Fruit fly (Drosophila melanogaster): ENCODE data around the gene beta-Spec.

Gene beta-Spec

dm6 chrX:17698864-17699504 is 41.8 kb downstream of the beta-Spec start (continued):
- peak; percentile 59; the same call in 1 of the 2 replicates for TF ChIP-seq klu (GFP tag; IDR thresholded peaks at IDR 0.05)
- peak; percentile 75 for TF ChIP-seq tgo (GFP tag; IDR thresholded peaks at IDR 0.05)
- TF ChIP-seq CG4404 (GFP tag; IDR thresholded peaks at IDR 0.05): peak; percentile 63
- peak; percentile 83 for TF ChIP-seq dmrt11E (tag; optimal IDR thresholded peaks at IDR 0.05)
- no peak for TF ChIP-seq bigmax (GFP tag; optimal IDR thresholded peaks at IDR 0.05)
- TF ChIP-seq CG18476 (GFP tag; optimal IDR thresholded peaks at IDR 0.05): peak; percentile 85
- peak; percentile 53 for TF ChIP-seq Chrac-16 (GFP tag; optimal IDR thresholded peaks at IDR 0.05)
- TF ChIP-seq CG11093 (GFP tag; IDR thresholded peaks at IDR 0.05): peak; percentile 74; the same call in 2 of the 3 replicates
- peak in 1 of 3 experiments; percentile 87 for TF ChIP-seq lola (GFP tag; optimal IDR thresholded peaks at IDR 0.05)
- TF ChIP-seq crol (GFP tag; IDR thresholded peaks at IDR 0.05): 0 out of 2 replicates have a peak, but pooled peaks have one; percentile 18
- TF ChIP-seq CG8290 (GFP tag; optimal IDR thresholded peaks at IDR 0.05): peak; percentile 35
- TF ChIP-seq CG8290 (tag; optimal IDR thresholded peaks at IDR 0.05): peak; percentile 53
- peak; percentile 69 for TF ChIP-seq exex (tag; optimal IDR thresholded peaks at IDR 0.05)
- TF ChIP-seq Eip74EF (GFP tag; optimal IDR thresholded peaks at IDR 0.05): peak in 1 of 2 experiments; percentile 73
- no peak for TF ChIP-seq Awh (GFP tag; IDR thresholded peaks at IDR 0.05)
- 0 out of 2 replicates have a peak, but pooled peaks have one; percentile 14 for TF ChIP-seq Taf1 (GFP tag; IDR thresholded peaks at IDR 0.05)
- peak; percentile 60 for TF ChIP-seq kah (GFP tag; optimal IDR thresholded peaks at IDR 0.05)
- no peak for TF ChIP-seq gfzf (GFP tag; optimal IDR thresholded peaks at IDR 0.05)
- TF ChIP-seq h (optimal IDR thresholded peaks at IDR 0.05): no peak
- TF ChIP-seq CG1792 (GFP tag; optimal IDR thresholded peaks at IDR 0.05): peak; percentile 50
- TF ChIP-seq CG13775 (GFP tag; optimal IDR thresholded peaks at IDR 0.05): peak; percentile 87
- peak; percentile 91 for TF ChIP-seq CG11504 (tag; optimal IDR thresholded peaks at IDR 0.05)
- peak; percentile 89 for TF ChIP-seq bcd (GFP tag; optimal IDR thresholded peaks at IDR 0.05)
- peak; percentile 56 for TF ChIP-seq CG2116 (GFP tag; optimal IDR thresholded peaks at IDR 0.05)
- peak; percentile 58 for TF ChIP-seq Spps (tag; optimal IDR thresholded peaks at IDR 0.05)
- peak; percentile 58; the same call in 1 of the 2 replicates for TF ChIP-seq CG10321 (GFP tag; IDR thresholded peaks at IDR 0.05)
- peak; percentile 48 for TF ChIP-seq mirr (GFP tag; optimal IDR thresholded peaks at IDR 0.05)
- peak; percentile 64; the same call in 2 of the 3 replicates for TF ChIP-seq zfh1 (GFP tag; IDR thresholded peaks at IDR 0.05)
- TF ChIP-seq CG31388 (GFP tag; optimal IDR thresholded peaks at IDR 0.05): peak; percentile 4
- TF ChIP-seq CG6813 (GFP tag; optimal IDR thresholded peaks at IDR 0.05): peak; percentile 81
- TF ChIP-seq E2f2 (GFP tag; IDR thresholded peaks at IDR 0.05): peak; percentile 59; the same call in 1 of the 2 replicates
- peak; percentile 65 for TF ChIP-seq dm (GFP tag; optimal IDR thresholded peaks at IDR 0.05)
- no peak for TF ChIP-seq hkb (optimal IDR thresholded peaks at IDR 0.05)
- peak; percentile 85 for TF ChIP-seq hkb (GFP tag; IDR thresholded peaks at IDR 0.05)
- TF ChIP-seq Blimp-1 (GFP tag; optimal IDR thresholded peaks at IDR 0.05): peak; percentile 76
- TF ChIP-seq Hr39 (optimal IDR thresholded peaks at IDR 0.05): no peak
- TF ChIP-seq Nf-YA (GFP tag; IDR thresholded peaks at IDR 0.05): peak; percentile 65
- TF ChIP-seq insv (GFP tag; optimal IDR thresholded peaks at IDR 0.05): peak in 1 of 2 experiments; percentile 49
- TF ChIP-seq stc (GFP tag; IDR thresholded peaks at IDR 0.05): peak; percentile 62
- TF ChIP-seq twi (tag; optimal IDR thresholded peaks at IDR 0.05): peak; percentile 77
- peak; percentile 75 for TF ChIP-seq kni (GFP tag; optimal IDR thresholded peaks at IDR 0.05)
- TF ChIP-seq CG18011 (GFP tag; optimal IDR thresholded peaks at IDR 0.05): peak; percentile 57
- peak; percentile 66 for TF ChIP-seq CG32772 (GFP tag; IDR thresholded peaks at IDR 0.05)
- peak; percentile 83 for TF ChIP-seq Dek (tag; optimal IDR thresholded peaks at IDR 0.05)
- TF ChIP-seq wek (GFP tag; optimal IDR thresholded peaks at IDR 0.05): no peak
- peak; percentile 72 for TF ChIP-seq CG10462 (GFP tag; optimal IDR thresholded peaks at IDR 0.05)
- TF ChIP-seq Dfd (GFP tag; optimal IDR thresholded peaks at IDR 0.05): no peak
- TF ChIP-seq CG17359 (tag; optimal IDR thresholded peaks at IDR 0.05): peak; percentile 80
- TF ChIP-seq CG7786 (GFP tag; optimal IDR thresholded peaks at IDR 0.05): peak; percentile 82
- TF ChIP-seq Atf3 (GFP tag; optimal IDR thresholded peaks at IDR 0.05): peak; percentile 62
